Fruit fly (Drosophila melanogaster) whole organism, embryonic: Measurements from ENCODE around the gene Pex1.

ENCODE experiments used
- Abd-B ChIP-seq: fragments of 200-800 bp; sonication (Bioruptor generic); optimal IDR thresholded peaks from 2 replicates; lab custom pipeline; 2018; ENCODE audit warnings: missing biosample characterization, mild to moderate bottlenecking, missing genetic modification characterization, moderate library complexity
- BEAF-32 ChIP-seq: fragments of 200-800 bp; sonication (Bioruptor generic); optimal IDR thresholded peaks from 3 replicates; lab custom pipeline; 2017; ENCODE audit warnings: missing biosample characterization, missing genetic modification characterization, mild to moderate bottlenecking, moderate library complexity, missing genetic modification reagents
- Bdp1 ChIP-seq: fragments of 200-800 bp; sonication (Bioruptor generic); optimal IDR thresholded peaks from 3 replicates; lab custom pipeline; 2016; ENCODE audit warnings: missing biosample characterization, missing genetic modification characterization
- BtbVII ChIP-seq: fragments of 200-800 bp; sonication (Bioruptor generic); optimal IDR thresholded peaks from 3 replicates; lab custom pipeline; 2017; ENCODE audit warnings: missing biosample characterization, mild to moderate bottlenecking, missing genetic modification characterization
- CG10959 ChIP-seq: fragments of 200-800 bp; sonication (Bioruptor generic); IDR thresholded peaks from 2 replicates; pipeline ENCODE4 v1.3.6; 2022; ENCODE audit warnings: missing biosample characterization, missing genetic modification characterization
- CG15269 ChIP-seq: fragments of 200-800 bp; sonication (Bioruptor generic); optimal IDR thresholded peaks from 2 replicates; lab custom pipeline; 2018; ENCODE audit warnings: missing biosample characterization, mild to moderate bottlenecking, missing genetic modification characterization, moderate library complexity
- CG30020 ChIP-seq: fragments of 200-800 bp; optimal IDR thresholded peaks from 2 replicates; lab custom pipeline; 2019; ENCODE audit warnings: missing biosample characterization, mild to moderate bottlenecking, missing genetic modification characterization, moderate library complexity
- CG32532 ChIP-seq: fragments of 200-800 bp; sonication (Bioruptor generic); IDR thresholded peaks from 2 replicates; pipeline ENCODE4 v1.3.6; 2022; ENCODE audit warnings: missing biosample characterization, missing genetic modification characterization
- CG4282 ChIP-seq: fragments of 200-800 bp; sonication (Bioruptor generic); optimal IDR thresholded peaks from 2 replicates; lab custom pipeline; 2016; ENCODE audit warnings: missing biosample characterization, missing genetic modification characterization
- CG4328 ChIP-seq: fragments of 200-800 bp; sonication (Bioruptor generic); optimal IDR thresholded peaks from 3 replicates; lab custom pipeline; 2017; ENCODE audit warnings: missing biosample characterization, missing genetic modification reagents, missing genetic modification characterization
- CG4424 ChIP-seq: fragments of 200-800 bp; sonication (Bioruptor generic); optimal IDR thresholded peaks from 3 replicates; lab custom pipeline; 2016; ENCODE audit warnings: missing biosample characterization, missing genetic modification characterization
- CG6854 ChIP-seq: fragments of 200-800 bp; sonication (Bioruptor generic); optimal IDR thresholded peaks from 3 replicates; lab custom pipeline; 2017; ENCODE audit warnings: missing biosample characterization, mild to moderate bottlenecking, missing genetic modification characterization
- CG7271 ChIP-seq: fragments of 200-800 bp; sonication (Bioruptor generic); optimal IDR thresholded peaks from 2 replicates; lab custom pipeline; 2018; ENCODE audit warnings: missing biosample characterization, mild to moderate bottlenecking, missing genetic modification characterization, moderate library complexity
- Dek ChIP-seq: fragments of 200-800 bp; sonication (Bioruptor generic); optimal IDR thresholded peaks from 3 replicates; lab custom pipeline; 2019; ENCODE audit warnings: missing biosample characterization, mild to moderate bottlenecking, missing genetic modification characterization, moderate library complexity
- Dll ChIP-seq: fragments of 200-800 bp; sonication (Bioruptor generic); IDR thresholded peaks from 4 replicates; pipeline ENCODE4 v1.3.6; 2022; ENCODE audit warnings: missing biosample characterization, missing genetic modification characterization; ENCODE audit not compliant: partially characterized antibody
- E2f2 ChIP-seq: fragments of 200-800 bp; sonication (Bioruptor generic); IDR thresholded peaks from 2 replicates; pipeline ENCODE4 v1.3.6; 2022; ENCODE audit warnings: missing biosample characterization, missing genetic modification characterization
- Gug ChIP-seq: fragments of 200-800 bp; sonication (Bioruptor generic); IDR thresholded peaks from 4 replicates; pipeline ENCODE4 v1.3.6; 2022; ENCODE audit warnings: missing biosample characterization, missing genetic modification characterization
- Hmr ChIP-seq: fragments of 200-800 bp; sonication (Bioruptor generic); optimal IDR thresholded peaks from 3 replicates; lab custom pipeline; 2017; ENCODE audit warnings: mild to moderate bottlenecking, missing biosample characterization, missing genetic modification reagents, missing genetic modification characterization
- Hr39 ChIP-seq: fragments of >200 bp; optimal IDR thresholded peaks from 2 replicates; lab custom pipeline; 2017
- Med ChIP-seq: fragments of 200-800 bp; sonication (Bioruptor generic); peaks from one replicate; lab custom pipeline; 2016; ENCODE audit warnings: missing biosample characterization, missing genetic modification characterization, mild to moderate bottlenecking, inconsistent platforms, moderate library complexity
- NK7.1 ChIP-seq: fragments of 200-800 bp; sonication (Bioruptor generic); optimal IDR thresholded peaks from 3 replicates; lab custom pipeline; 2016; ENCODE audit warnings: missing biosample characterization, missing genetic modification characterization
- Pdp1 ChIP-seq, 2 experiments: fragments of 200-800 bp; sonication (Bioruptor generic); optimal IDR thresholded peaks; 3 replicates each; lab custom pipeline; 2016; ENCODE audit warnings: missing biosample characterization in 2 of 2, missing genetic modification characterization in 2 of 2, mild to moderate bottlenecking in 1 of 2, moderate library complexity in 1 of 2
- Ptx1 ChIP-seq: fragments of 200-800 bp; sonication (Bioruptor generic); IDR thresholded peaks from 2 replicates; pipeline ENCODE4 v1.3.6; 2022; ENCODE audit warnings: missing biosample characterization, missing genetic modification characterization
- Sry-δ ChIP-seq: fragments of 200-800 bp; sonication (Bioruptor generic); optimal IDR thresholded peaks from 2 replicates; lab custom pipeline; 2016; ENCODE audit warnings: missing biosample characterization, missing genetic modification characterization
- Usf ChIP-seq: fragments of 200-800 bp; sonication (Bioruptor generic); optimal IDR thresholded peaks from 2 replicates; lab custom pipeline; 2017; ENCODE audit warnings: missing genotype, missing biosample characterization, missing genetic modification characterization
- ab ChIP-seq: fragments of 200-800 bp; sonication (Bioruptor generic); optimal IDR thresholded peaks from 2 replicates; lab custom pipeline; 2016; ENCODE audit warnings: missing biosample characterization, missing genetic modification characterization
- ac ChIP-seq: fragments of 200-800 bp; sonication (Bioruptor generic); optimal IDR thresholded peaks from 3 replicates; lab custom pipeline; 2017; ENCODE audit warnings: missing biosample characterization, mild to moderate bottlenecking, missing genetic modification characterization
- ap ChIP-seq: fragments of 200-800 bp; sonication (Bioruptor generic); IDR thresholded peaks from 2 replicates; pipeline ENCODE4 v1.3.6; 2022; ENCODE audit warnings: missing biosample characterization, missing genetic modification characterization
- az2 ChIP-seq: fragments of 200-800 bp; sonication (Bioruptor generic); optimal IDR thresholded peaks from 3 replicates; lab custom pipeline; 2016; ENCODE audit warnings: missing biosample characterization, missing genetic modification characterization
- bcd ChIP-seq: fragments of 200-800 bp; sonication (Bioruptor generic); optimal IDR thresholded peaks from 2 replicates; lab custom pipeline; 2017; ENCODE audit warnings: missing biosample characterization, mild to moderate bottlenecking, missing genetic modification characterization
- cato ChIP-seq: fragments of 200-800 bp; sonication (Bioruptor generic); optimal IDR thresholded peaks from 2 replicates; lab custom pipeline; 2016; ENCODE audit warnings: missing biosample characterization, missing genetic modification characterization, borderline replicate concordance
- dimm ChIP-seq: fragments of 200-800 bp; sonication (Bioruptor generic); IDR thresholded peaks from 2 replicates; pipeline ENCODE4 v1.3.6; 2022; ENCODE audit warnings: missing biosample characterization, missing genetic modification characterization
- dysf ChIP-seq: fragments of 200-800 bp; sonication (Bioruptor generic); IDR thresholded peaks from 3 replicates; pipeline ENCODE4 v1.3.6; 2022; ENCODE audit warnings: missing biosample characterization, missing genetic modification characterization
- en ChIP-seq: fragments of 200-800 bp; sonication (Bioruptor generic); optimal IDR thresholded peaks from 2 replicates; lab custom pipeline; 2016; ENCODE audit warnings: missing biosample characterization, missing genetic modification characterization
- ewg ChIP-seq: fragments of 200-800 bp; sonication (Bioruptor generic); optimal IDR thresholded peaks from 3 replicates; lab custom pipeline; 2017; ENCODE audit warnings: mild to moderate bottlenecking, missing biosample characterization, missing genetic modification reagents, missing genetic modification characterization
- gsb ChIP-seq: fragments of 200-800 bp; sonication (Bioruptor generic); IDR thresholded peaks from 2 replicates; pipeline ENCODE4 v1.3.6; 2022; ENCODE audit warnings: missing biosample characterization, missing genetic modification characterization
- her ChIP-seq: fragments of 200-800 bp; sonication (Bioruptor generic); optimal IDR thresholded peaks from 2 replicates; lab custom pipeline; 2016; ENCODE audit warnings: missing biosample characterization, missing genetic modification characterization
- mirr ChIP-seq: fragments of 200-800 bp; sonication (Bioruptor generic); optimal IDR thresholded peaks from 3 replicates; lab custom pipeline; 2018; ENCODE audit warnings: missing biosample characterization, mild to moderate bottlenecking, missing genetic modification characterization
- mld ChIP-seq: fragments of 200-800 bp; sonication (Bioruptor generic); IDR thresholded peaks from 3 replicates; pipeline ENCODE4 v1.3.6; 2022; ENCODE audit warnings: missing biosample characterization, missing genetic modification characterization; ENCODE audit not compliant: partially characterized antibody
- nerfin-2 ChIP-seq: fragments of 200-800 bp; sonication (Bioruptor generic); IDR thresholded peaks from 2 replicates; pipeline ENCODE4 v1.3.6; 2022; ENCODE audit warnings: missing biosample characterization, missing genetic modification characterization; ENCODE audit not compliant: partially characterized antibody
- peb ChIP-seq: fragments of 200-800 bp; sonication (Bioruptor generic); IDR thresholded peaks from 2 replicates; pipeline ENCODE4 v1.3.6; 2022; ENCODE audit warnings: missing biosample characterization, missing genetic modification characterization
- phol ChIP-seq: fragments of 200-800 bp; sonication (Bioruptor generic); optimal IDR thresholded peaks from 3 replicates; lab custom pipeline; 2018; ENCODE audit warnings: missing biosample characterization, mild to moderate bottlenecking, missing genetic modification characterization, moderate library complexity
- prd ChIP-seq, 3 experiments: fragments of >200 bp in 2 of 3; fragments of 200-800 bp in 1 of 3; sonication (Bioruptor generic) in 1 of 3; optimal IDR thresholded peaks in 2 of 3; IDR thresholded peaks in 1 of 3; 2 replicates in 2 of 3; 3 replicates in 1 of 3; pipeline versions ENCODE4 v1.3.6 to Lab custom; 2017 to 2022; ENCODE audit warnings: missing biosample characterization in 1 of 3, missing genetic modification characterization in 1 of 3
- row ChIP-seq: fragments of 200-800 bp; sonication (Bioruptor generic); IDR thresholded peaks from 3 replicates; pipeline ENCODE4 v1.3.6; 2022; ENCODE audit warnings: missing biosample characterization, missing genetic modification characterization
- tll ChIP-seq, 2 experiments: fragments of 200-800 bp in 1 of 2; fragments of >200 bp in 1 of 2; sonication (Bioruptor generic) in 1 of 2; optimal IDR thresholded peaks; 2 replicates each; lab custom pipeline; 2017 to 2019; ENCODE audit warnings: missing biosample characterization in 2 of 2, missing genetic modification characterization in 2 of 2, mild to moderate bottlenecking in 1 of 2, moderate library complexity in 1 of 2
- twi ChIP-seq: fragments of 200-800 bp; optimal IDR thresholded peaks from 2 replicates; lab custom pipeline; 2019; ENCODE audit warnings: missing biosample characterization, mild to moderate bottlenecking, missing genetic modification characterization, moderate library complexity
- tx ChIP-seq: fragments of 200-800 bp; sonication (Bioruptor generic); optimal IDR thresholded peaks from 2 replicates; lab custom pipeline; 2016; ENCODE audit warnings: missing biosample characterization, missing genetic modification characterization
- unc-4 ChIP-seq: fragments of 200-800 bp; sonication (Bioruptor generic); IDR thresholded peaks from 2 replicates; pipeline ENCODE4 v1.3.6; 2022; ENCODE audit warnings: missing biosample characterization, missing genetic modification characterization; ENCODE audit not compliant: partially characterized antibody
- zfh1 ChIP-seq: fragments of 200-800 bp; sonication (Bioruptor generic); IDR thresholded peaks from 3 replicates; pipeline ENCODE4 v1.3.6; 2022; ENCODE audit warnings: missing biosample characterization, missing genetic modification characterization

Pex1 gene

dm6 chr3L:14053073-14053643 is 18.5 kb upstream of the Pex1 start, which contains the start of the genes CG13484 and Frl (continued):
- peak; percentile 61 for TF ChIP-seq CG4282 (GFP tag; lab: Kevin White, UChicago)
- no peak for TF ChIP-seq dimm
- TF ChIP-seq Usf (GFP tag; lab: Kevin White, UChicago): no peak
- peak; percentile 3 for TF ChIP-seq CG15269 (tag; lab: Kevin White, UChicago)
- peak; percentile 51; the same call in 2 of the 3 replicates for TF ChIP-seq row (GFP tag; lab: Robert Waterston, UW)
- TF ChIP-seq gsb (GFP tag; lab: Robert Waterston, UW): no peak
- TF ChIP-seq E2f2: peak; percentile 71
- peak; percentile 33; the same call in 1 of the 4 replicates for TF ChIP-seq Gug (GFP tag; lab: Robert Waterston, UW)
- TF ChIP-seq Abd-B (GFP tag; lab: Kevin White, UChicago): peak; percentile 72
- TF ChIP-seq tll (GFP tag; optimal IDR thresholded peaks at IDR 0.05; lab: Kevin White, UChicago): peak in 1 of 2 experiments; percentile 46
- no peak for TF ChIP-seq ac (GFP tag; lab: Kevin White, UChicago)
- peak; percentile 55 for TF ChIP-seq BEAF-32
- TF ChIP-seq CG7271 (tag; lab: Kevin White, UChicago): peak; percentile 46
- no peak for TF ChIP-seq az2 (GFP tag; lab: Kevin White, UChicago)
- TF ChIP-seq phol (tag; lab: Kevin White, UChicago): peak; percentile 57
- TF ChIP-seq CG6854: no peak
- TF ChIP-seq unc-4 (GFP tag; lab: Robert Waterston, UW): peak; percentile 41; the same call in 1 of the 2 replicates
- peak; percentile 75 for TF ChIP-seq Hmr (GFP tag; lab: Kevin White, UChicago)
- peak; percentile 32 for TF ChIP-seq mirr (GFP tag; lab: Kevin White, UChicago)
- TF ChIP-seq CG4328 (GFP tag; lab: Kevin White, UChicago): no peak
- no peak for TF ChIP-seq prd (optimal IDR thresholded peaks at IDR 0.05; lab: Kevin White, UChicago)
- TF ChIP-seq prd (GFP tag; IDR thresholded peaks at IDR 0.05; lab: Robert Waterston, UW): peak; percentile 52
- peak; percentile 49 for TF ChIP-seq Sry-δ (GFP tag; lab: Kevin White, UChicago)
- TF ChIP-seq Ptx1: no peak
- TF ChIP-seq Dll: peak; percentile 49; the same call in 1 of the 4 replicates
- TF ChIP-seq CG4424 (GFP tag; lab: Kevin White, UChicago): peak; percentile 1
- peak; percentile 24 for TF ChIP-seq bcd (GFP tag; lab: Kevin White, UChicago)
- peak; percentile 39 for TF ChIP-seq Bdp1 (GFP tag; lab: Kevin White, UChicago)
- TF ChIP-seq twi (tag; lab: Kevin White, UChicago): peak; percentile 42
- TF ChIP-seq en (GFP tag; lab: Kevin White, UChicago): no peak
- TF ChIP-seq BtbVII (GFP tag; lab: Kevin White, UChicago): no peak
- TF ChIP-seq CG10959 (GFP tag; lab: Robert Waterston, UW): no peak
- peak in 1 of 2 experiments; percentile 71 for TF ChIP-seq Pdp1 (GFP tag; optimal IDR thresholded peaks at IDR 0.05; lab: Kevin White, UChicago)
- peak; percentile 31 for TF ChIP-seq her (GFP tag; lab: Kevin White, UChicago)
- peak; percentile 64 for TF ChIP-seq Dek (tag; lab: Kevin White, UChicago)
- TF ChIP-seq CG30020: peak; percentile 35
- no peak for TF ChIP-seq cato (GFP tag; lab: Kevin White, UChicago)

dm6 chr3L:14053806-14054205 is 17.9 kb upstream of the Pex1 start:
- TF ChIP-seq NK7.1 (GFP tag; lab: Kevin White, UChicago) (no peak), zfh1 (GFP tag; lab: Robert Waterston, UW) (no peak), Med (GFP tag; lab: Kevin White, UChicago) (peak; percentile 27), ewg (GFP tag; lab: Kevin White, UChicago) (no peak), ab (GFP tag; lab: Kevin White, UChicago) (no peak), CG32532 (GFP tag; lab: Robert Waterston, UW) (0 out of 2 replicates have a peak, but pooled peaks have one; percentile 10), Hr39 (lab: Kevin White, UChicago) (peak; percentile 78), CG4282 (GFP tag; lab: Kevin White, UChicago) (no peak), ap (GFP tag; lab: Robert Waterston, UW) (0 out of 2 replicates have a peak, but pooled peaks have one; percentile 18), tx (GFP tag; lab: Kevin White, UChicago) (no peak), mld (GFP tag; lab: Robert Waterston, UW) (0 out of 3 replicates have a peak, but pooled peaks have one; percentile 10), nerfin-2 (GFP tag; lab: Robert Waterston, UW) (0 out of 2 replicates have a peak, but pooled peaks have one; percentile 14), peb (GFP tag; lab: Robert Waterston, UW) (no peak), ac (GFP tag; lab: Kevin White, UChicago) (no peak), dysf (GFP tag; lab: Robert Waterston, UW) (0 out of 3 replicates have a peak, but pooled peaks have one; percentile 28), gsb (GFP tag; lab: Robert Waterston, UW) (no peak)
